Fruit fly (Drosophila melanogaster): ENCODE results near the gene Eip93F.

The Eip93F gene

dm6 chr3R:22025320-22025719, 76.4 kb downstream of the Eip93F start, which contains the start of gene CG6028:
Gene CG6028 (minus strand): TSS chr3R:22025506.
- TF ChIP-seq Snoo (tag; optimal IDR thresholded peaks at IDR 0.05) (peak; percentile 14), CG17806 (tag; optimal IDR thresholded peaks at IDR 0.05) (peak; percentile 6), CG32121 (GFP tag; IDR thresholded peaks at IDR 0.05) (no peak), CG4496 (GFP tag; IDR thresholded peaks at IDR 0.05) (peak; percentile 40; the same call in 1 of the 3 replicates), Ets98B (GFP tag; IDR thresholded peaks at IDR 0.05) (peak; percentile 28; the same call in 1 of the 2 replicates)

dm6 chr3R:22026922-22027742, 78.2 kb downstream of the Eip93F start, which contains the start of the genes Cchl and ND-42:
Gene Cchl (minus strand): TSS chr3R:22027480.
Gene ND-42 (plus strand): TSS chr3R:22027709.
- TF ChIP-seq CG15710 (tag; optimal IDR thresholded peaks at IDR 0.05) (peak; percentile 79), CG8301 (tag; optimal IDR thresholded peaks at IDR 0.05) (no peak), gl (tag; optimal IDR thresholded peaks at IDR 0.05) (peak; percentile 18), Snoo (tag; optimal IDR thresholded peaks at IDR 0.05) (peak; percentile 79), CG10348 (GFP tag; IDR thresholded peaks at IDR 0.05) (no peak), CG13204 (GFP tag; optimal IDR thresholded peaks at IDR 0.05) (no peak), fd96Ca (GFP tag; IDR thresholded peaks at IDR 0.05) (peak; percentile 77; the same call in 2 of the 3 replicates), CG34367 (tag; optimal IDR thresholded peaks at IDR 0.05) (peak; percentile 70), CG12605 (GFP tag; IDR thresholded peaks at IDR 0.05) (peak; percentile 27), D1 (tag; optimal IDR thresholded peaks at IDR 0.05) (no peak), Ets98B (GFP tag; IDR thresholded peaks at IDR 0.05) (peak; percentile 75), EcR (GFP tag; optimal IDR thresholded peaks at IDR 0.05) (no peak), CG8159 (tag; optimal IDR thresholded peaks at IDR 0.05) (peak; percentile 79), CG4496 (GFP tag; IDR thresholded peaks at IDR 0.05) (peak; percentile 75), Pif1A (GFP tag; optimal IDR thresholded peaks at IDR 0.05) (no peak), CG17806 (tag; optimal IDR thresholded peaks at IDR 0.05) (peak; percentile 66), Pif1B (GFP tag; optimal IDR thresholded peaks at IDR 0.05) (no peak), CG14655 (GFP tag; optimal IDR thresholded peaks at IDR 0.05) (no peak), rn (GFP tag; IDR thresholded peaks at IDR 0.05) (no peak; the same call in none of the 2 replicates), CG9948 (tag; optimal IDR thresholded peaks at IDR 0.05) (peak; percentile 48), CG32121 (GFP tag; IDR thresholded peaks at IDR 0.05) (peak; percentile 46; the same call in 1 of the 2 replicates)

- TF ChIP-seq gl (tag; optimal IDR thresholded peaks at IDR 0.05), result no peak
- no peak for TF ChIP-seq CG8301 (tag; optimal IDR thresholded peaks at IDR 0.05)
- TF ChIP-seq CG12605 (GFP tag; IDR thresholded peaks at IDR 0.05), result no peak
- TF ChIP-seq Ets98B (GFP tag; IDR thresholded peaks at IDR 0.05), result no peak
- no peak for TF ChIP-seq fd96Ca (GFP tag; IDR thresholded peaks at IDR 0.05)
- TF ChIP-seq CG10348 (GFP tag; IDR thresholded peaks at IDR 0.05), result no peak
- TF ChIP-seq EcR (GFP tag; optimal IDR thresholded peaks at IDR 0.05), result no peak
- no peak for TF ChIP-seq Snoo (tag; optimal IDR thresholded peaks at IDR 0.05)
- no peak for TF ChIP-seq CG14655 (GFP tag; optimal IDR thresholded peaks at IDR 0.05)
- no peak for TF ChIP-seq CG32121 (GFP tag; IDR thresholded peaks at IDR 0.05)
- no peak for TF ChIP-seq CG8159 (tag; optimal IDR thresholded peaks at IDR 0.05)
These were observed 78.8 kb downstream of the Eip93F start for dm6 chr3R:22027743-22028099.

- TF ChIP-seq rn (GFP tag; IDR thresholded peaks at IDR 0.05), result no peak
- TF ChIP-seq CG14655 (GFP tag; optimal IDR thresholded peaks at IDR 0.05), result no peak
- no peak for TF ChIP-seq Pif1A (GFP tag; optimal IDR thresholded peaks at IDR 0.05)
These were observed 82.8 kb downstream of the Eip93F start, which contains the start of gene CG13409 for dm6 chr3R:22031738-22032137. Gene CG13409 (minus strand): TSS chr3R:22031900.

- TF ChIP-seq CG8301 (tag; optimal IDR thresholded peaks at IDR 0.05) (no peak), CG8159 (tag; optimal IDR thresholded peaks at IDR 0.05) (no peak), EcR (GFP tag; optimal IDR thresholded peaks at IDR 0.05) (no peak), CG15710 (tag; optimal IDR thresholded peaks at IDR 0.05) (no peak), gl (tag; optimal IDR thresholded peaks at IDR 0.05) (no peak), CG12605 (GFP tag; IDR thresholded peaks at IDR 0.05) (no peak), rn (GFP tag; IDR thresholded peaks at IDR 0.05) (no peak), CG14655 (GFP tag; optimal IDR thresholded peaks at IDR 0.05) (no peak), D1 (tag; optimal IDR thresholded peaks at IDR 0.05) (no peak), Pif1A (GFP tag; optimal IDR thresholded peaks at IDR 0.05) (no peak), CG9948 (tag; optimal IDR thresholded peaks at IDR 0.05) (no peak), CG4496 (GFP tag; IDR thresholded peaks at IDR 0.05) (no peak), CG17806 (tag; optimal IDR thresholded peaks at IDR 0.05) (no peak)
These were observed 85.3 kb downstream of the Eip93F start, which contains the start of the genes CG45099, CG6015, pit and Fadd for dm6 chr3R:22034160-22034742. Gene CG45099 (minus strand): TSS chr3R:22034286. Gene CG6015 (minus strand): TSS chr3R:22034286. Gene pit (plus strand): TSS chr3R:22034298. Gene Fadd (plus strand): TSS chr3R:22034455.

- peak; percentile 39 for TF ChIP-seq EcR (GFP tag; optimal IDR thresholded peaks at IDR 0.05)
- no peak for TF ChIP-seq CG10348 (GFP tag; IDR thresholded peaks at IDR 0.05)
These were observed 86.6 kb downstream of the Eip93F start for dm6 chr3R:22035552-22035951.

Measured in whole organism, pupa.